Fruit fly (Drosophila melanogaster) whole organism, embryonic: ENCODE results near the gene GluProRS.

ENCODE experiments used
- Asciz ChIP-seq: fragments of 200-800 bp; sonication (Bioruptor generic); optimal IDR thresholded peaks from 2 replicates; lab custom pipeline; 2017; ENCODE audit warnings: missing biosample characterization, mild to moderate bottlenecking, missing genetic modification characterization, missing genetic modification reagents
- Atf-2 ChIP-seq: fragments of 200-800 bp; sonication (Bioruptor generic); optimal IDR thresholded peaks from 2 replicates; lab custom pipeline; 2016; ENCODE audit warnings: missing biosample characterization, missing genetic modification characterization
- CG10321 ChIP-seq: fragments of 200-800 bp; sonication (Bioruptor generic); IDR thresholded peaks from 2 replicates; pipeline ENCODE4 v1.3.6; 2022; ENCODE audit warnings: missing biosample characterization, missing genetic modification characterization
- CG12155 ChIP-seq: fragments of 200-800 bp; sonication (Bioruptor generic); optimal IDR thresholded peaks from 3 replicates; lab custom pipeline; 2016; ENCODE audit warnings: missing biosample characterization, missing genetic modification characterization
- CG14441 ChIP-seq: fragments of 200-800 bp; sonication (Bioruptor generic); IDR thresholded peaks from 2 replicates; pipeline ENCODE4 v1.3.6; 2022; ENCODE audit warnings: missing biosample characterization, missing genetic modification characterization
- CG14710 ChIP-seq: fragments of 200-800 bp; sonication (Bioruptor generic); optimal IDR thresholded peaks from 3 replicates; lab custom pipeline; 2019; ENCODE audit warnings: missing biosample characterization, mild to moderate bottlenecking, missing genetic modification characterization, moderate library complexity
- CG14860 ChIP-seq: fragments of 200-800 bp; sonication (Bioruptor generic); IDR thresholded peaks from 3 replicates; pipeline ENCODE4 v1.3.6; 2022; ENCODE audit warnings: missing biosample characterization, missing genetic modification characterization; ENCODE audit not compliant: partially characterized antibody
- CG14965 ChIP-seq: fragments of 200-800 bp; sonication (Bioruptor generic); optimal IDR thresholded peaks from 2 replicates; lab custom pipeline; 2016; ENCODE audit warnings: missing biosample characterization, missing genetic modification characterization, borderline replicate concordance
- CG1647 ChIP-seq: fragments of 200-800 bp; sonication (Bioruptor generic); optimal IDR thresholded peaks from 3 replicates; lab custom pipeline; 2016; ENCODE audit warnings: missing biosample characterization, missing genetic modification characterization
- CG16779 ChIP-seq: fragments of 200-800 bp; sonication (Bioruptor generic); IDR thresholded peaks from 2 replicates; pipeline ENCODE4 v1.3.6; 2022; ENCODE audit warnings: missing biosample characterization, missing genetic modification characterization
- CG2199 ChIP-seq: fragments of 200-800 bp; sonication (Bioruptor generic); IDR thresholded peaks from 3 replicates; pipeline ENCODE4 v1.3.6; 2022; ENCODE audit warnings: missing biosample characterization, missing genetic modification characterization
- CG2678 ChIP-seq: fragments of 200-800 bp; sonication (Bioruptor generic); optimal IDR thresholded peaks from 3 replicates; lab custom pipeline; 2019; ENCODE audit warnings: missing biosample characterization, mild to moderate bottlenecking, missing genetic modification characterization, moderate library complexity
- CG31224 ChIP-seq: fragments of 200-800 bp; sonication (Bioruptor generic); IDR thresholded peaks from 2 replicates; pipeline ENCODE4 v1.3.6; 2022; ENCODE audit warnings: missing biosample characterization, missing genetic modification characterization
- CG6254 ChIP-seq: fragments of 200-800 bp; sonication (Bioruptor generic); optimal IDR thresholded peaks from 3 replicates; lab custom pipeline; 2017; ENCODE audit warnings: mild to moderate bottlenecking, missing biosample characterization, missing genetic modification reagents, missing genetic modification characterization
- CG8924 ChIP-seq: fragments of 200-800 bp; optimal IDR thresholded peaks from 3 replicates; lab custom pipeline; 2019; ENCODE audit warnings: missing biosample characterization, mild to moderate bottlenecking, missing genetic modification characterization, moderate library complexity
- CG9727 ChIP-seq: fragments of 200-800 bp; sonication (Bioruptor generic); optimal IDR thresholded peaks from 3 replicates; lab custom pipeline; 2017; ENCODE audit warnings: missing biosample characterization, mild to moderate bottlenecking, missing genetic modification characterization
- CG9797 ChIP-seq: fragments of 200-800 bp; sonication (Bioruptor generic); optimal IDR thresholded peaks from 3 replicates; lab custom pipeline; 2018; ENCODE audit warnings: missing biosample characterization, mild to moderate bottlenecking, missing genetic modification characterization
- CkIIα-i1 ChIP-seq: fragments of 200-800 bp; sonication (Bioruptor generic); IDR thresholded peaks from 2 replicates; pipeline ENCODE4 v1.3.6; 2022; ENCODE audit warnings: missing biosample characterization, missing genetic modification characterization
- Dfd ChIP-seq, 2 experiments: fragments of >200 bp; optimal IDR thresholded peaks; 2 replicates each; lab custom pipeline; 2017; ENCODE audit warnings: missing biosample characterization in 2 of 2, missing genetic modification characterization in 2 of 2
- Hey ChIP-seq: fragments of 200-800 bp; sonication (Bioruptor generic); optimal IDR thresholded peaks from 3 replicates; lab custom pipeline; 2018; ENCODE audit warnings: missing biosample characterization, mild to moderate bottlenecking, missing genetic modification characterization
- Max ChIP-seq: fragments of 200-800 bp; sonication (Bioruptor generic); optimal IDR thresholded peaks from 2 replicates; lab custom pipeline; 2016; ENCODE audit warnings: missing biosample characterization, mild to moderate bottlenecking, missing genetic modification characterization
- NC2β ChIP-seq: fragments of 200-800 bp; sonication (Bioruptor generic); optimal IDR thresholded peaks from 2 replicates; lab custom pipeline; 2016; ENCODE audit warnings: missing biosample characterization, missing genetic modification characterization
- NFAT ChIP-seq: fragments of 200-800 bp; sonication (Bioruptor generic); IDR thresholded peaks from 2 replicates; pipeline ENCODE4 v1.3.6; 2022; ENCODE audit warnings: missing biosample characterization, missing genetic modification characterization
- Neu2 ChIP-seq: fragments of 200-800 bp; sonication (Bioruptor generic); optimal IDR thresholded peaks from 3 replicates; lab custom pipeline; 2016; ENCODE audit warnings: missing biosample characterization, missing genetic modification characterization, borderline replicate concordance
- Oaz ChIP-seq: fragments of 200-800 bp; sonication (Bioruptor generic); IDR thresholded peaks from 2 replicates; pipeline ENCODE4 v1.3.6; 2022; ENCODE audit warnings: missing biosample characterization, missing genetic modification characterization
- PHDP ChIP-seq: fragments of 200-800 bp; sonication (Bioruptor generic); optimal IDR thresholded peaks from 3 replicates; lab custom pipeline; 2018; ENCODE audit warnings: missing biosample characterization, mild to moderate bottlenecking, missing genetic modification characterization, moderate library complexity
- Ptx1 ChIP-seq: fragments of 200-800 bp; sonication (Bioruptor generic); IDR thresholded peaks from 2 replicates; pipeline ENCODE4 v1.3.6; 2022; ENCODE audit warnings: missing biosample characterization, missing genetic modification characterization
- Rx ChIP-seq: fragments of 200-800 bp; sonication (Bioruptor generic); IDR thresholded peaks from 2 replicates; pipeline ENCODE4 v1.3.6; 2022; ENCODE audit warnings: missing biosample characterization, missing genetic modification characterization
- Taf1 ChIP-seq: fragments of 200-800 bp; sonication (Bioruptor generic); IDR thresholded peaks from 2 replicates; pipeline ENCODE4 v1.3.6; 2022; ENCODE audit warnings: missing biosample characterization, missing genetic modification characterization
- Usf ChIP-seq: fragments of 200-800 bp; sonication (Bioruptor generic); optimal IDR thresholded peaks from 2 replicates; lab custom pipeline; 2017; ENCODE audit warnings: missing genotype, missing biosample characterization, missing genetic modification characterization
- Xbp1 ChIP-seq: fragments of 200-800 bp; sonication (Bioruptor generic); optimal IDR thresholded peaks from 3 replicates; lab custom pipeline; 2016; ENCODE audit warnings: missing biosample characterization, mild to moderate bottlenecking, missing genetic modification characterization
- YL-1 ChIP-seq: fragments of 200-800 bp; sonication (Bioruptor generic); optimal IDR thresholded peaks from 3 replicates; lab custom pipeline; 2017; ENCODE audit warnings: missing biosample characterization, mild to moderate bottlenecking, missing genetic modification characterization
- bsh ChIP-seq, 2 experiments: fragments of 200-800 bp; sonication (Bioruptor generic); optimal IDR thresholded peaks; 2 replicates each; lab custom pipeline; 2017 to 2018; ENCODE audit warnings: mild to moderate bottlenecking in 2 of 2, missing biosample characterization in 2 of 2, missing genetic modification characterization in 2 of 2, moderate library complexity in 1 of 2
- danr ChIP-seq: fragments of 200-800 bp; sonication (Bioruptor generic); IDR thresholded peaks from 2 replicates; pipeline ENCODE4 v1.3.6; 2022; ENCODE audit warnings: missing biosample characterization, missing genetic modification characterization
- dmrt11E ChIP-seq: fragments of 200-800 bp; sonication (Bioruptor generic); optimal IDR thresholded peaks from 3 replicates; lab custom pipeline; 2018; ENCODE audit warnings: missing biosample characterization, mild to moderate bottlenecking, missing genetic modification characterization, moderate library complexity
- dysf ChIP-seq: fragments of 200-800 bp; sonication (Bioruptor generic); IDR thresholded peaks from 3 replicates; pipeline ENCODE4 v1.3.6; 2022; ENCODE audit warnings: missing biosample characterization, missing genetic modification characterization
- eve ChIP-seq, 2 experiments: fragments of >200 bp; optimal IDR thresholded peaks; 2 replicates each; lab custom pipeline; 2017; ENCODE audit warnings: missing biosample characterization in 2 of 2, missing genetic modification characterization in 2 of 2
- gem ChIP-seq: fragments of 200-800 bp; sonication (Bioruptor generic); optimal IDR thresholded peaks from 2 replicates; lab custom pipeline; 2019; ENCODE audit warnings: missing biosample characterization, mild to moderate bottlenecking, missing genetic modification characterization, moderate library complexity
- gsb-n ChIP-seq: fragments of 200-800 bp; sonication (Bioruptor generic); optimal IDR thresholded peaks from 3 replicates; lab custom pipeline; 2018; ENCODE audit warnings: missing biosample characterization, mild to moderate bottlenecking, missing genetic modification characterization
- h ChIP-seq: fragments of >200 bp; optimal IDR thresholded peaks from 2 replicates; lab custom pipeline; 2017
- ind ChIP-seq: fragments of 200-800 bp; sonication (Bioruptor generic); optimal IDR thresholded peaks from 3 replicates; lab custom pipeline; 2016; ENCODE audit warnings: missing biosample characterization, missing genetic modification characterization
- lab ChIP-seq: fragments of 200-800 bp; sonication (Bioruptor generic); optimal IDR thresholded peaks from 3 replicates; lab custom pipeline; 2017; ENCODE audit warnings: missing biosample characterization, missing genetic modification characterization, mild to moderate bottlenecking, moderate library complexity, missing genetic modification reagents
- lbe ChIP-seq: fragments of 200-800 bp; sonication (Bioruptor generic); optimal IDR thresholded peaks from 2 replicates; lab custom pipeline; 2016; ENCODE audit warnings: missing biosample characterization, mild to moderate bottlenecking, missing genetic modification characterization
- lmd ChIP-seq: fragments of 200-800 bp; sonication (Bioruptor generic); IDR thresholded peaks from 2 replicates; pipeline ENCODE4 v1.3.6; 2022; ENCODE audit warnings: missing biosample characterization, missing genetic modification characterization
- mam ChIP-seq: fragments of 200-800 bp; sonication (Bioruptor generic); optimal IDR thresholded peaks from 3 replicates; lab custom pipeline; 2016; ENCODE audit warnings: missing biosample characterization, missing genetic modification characterization
- nerfin-2 ChIP-seq: fragments of 200-800 bp; sonication (Bioruptor generic); IDR thresholded peaks from 2 replicates; pipeline ENCODE4 v1.3.6; 2022; ENCODE audit warnings: missing biosample characterization, missing genetic modification characterization; ENCODE audit not compliant: partially characterized antibody
- nmo ChIP-seq: fragments of 200-800 bp; sonication (Bioruptor generic); optimal IDR thresholded peaks from 2 replicates; lab custom pipeline; 2018; ENCODE audit warnings: missing biosample characterization, mild to moderate bottlenecking, missing genetic modification characterization, moderate library complexity
- schlank ChIP-seq: fragments of 200-800 bp; sonication (Bioruptor generic); optimal IDR thresholded peaks from 2 replicates; lab custom pipeline; 2018; ENCODE audit warnings: missing biosample characterization, mild to moderate bottlenecking, missing genetic modification characterization
- sisA ChIP-seq: fragments of 200-800 bp; sonication (Bioruptor generic); IDR thresholded peaks from 2 replicates; pipeline ENCODE4 v1.3.6; 2022; ENCODE audit warnings: missing biosample characterization, missing genetic modification characterization
- ssp ChIP-seq: fragments of 200-800 bp; sonication (Bioruptor generic); IDR thresholded peaks from 2 replicates; pipeline ENCODE4 v1.3.6; 2022; ENCODE audit warnings: missing biosample characterization, missing genetic modification characterization
- tio ChIP-seq: fragments of 200-800 bp; sonication (Bioruptor generic); optimal IDR thresholded peaks from 2 replicates; lab custom pipeline; 2017; ENCODE audit warnings: missing biosample characterization, missing genetic modification characterization, inconsistent platforms
- vvl ChIP-seq: fragments of 200-800 bp; sonication (Bioruptor generic); IDR thresholded peaks from 2 replicates; pipeline ENCODE4 v1.3.6; 2022; ENCODE audit warnings: missing biosample characterization, missing genetic modification characterization

Gene GluProRS

DNA sequence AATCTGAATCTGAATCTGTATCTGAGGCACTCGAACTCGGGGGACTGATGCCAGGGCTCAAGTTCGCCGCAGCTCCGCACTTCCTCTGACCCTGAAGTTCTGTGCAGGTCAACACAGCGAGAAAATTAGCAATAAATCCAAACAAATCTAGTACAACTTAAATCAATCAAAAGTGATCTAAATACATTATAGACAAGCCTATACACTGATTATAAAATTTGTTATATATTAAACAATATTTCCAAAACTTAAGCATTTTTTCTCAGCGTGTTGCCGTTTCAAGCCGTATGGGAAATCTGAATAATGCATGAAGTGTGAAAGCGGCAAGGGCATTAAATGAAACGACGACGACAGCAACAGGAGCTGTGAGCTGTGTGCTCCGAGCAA, 43.2 kb downstream of the GluProRS start (continued):
- TF ChIP-seq CG6254, result peak; percentile 2
- TF ChIP-seq CG8924 (tag; lab: Kevin White, UChicago), result peak; percentile 8
- peak; percentile 29; the same call in 1 of the 2 replicates for TF ChIP-seq CG31224 (GFP tag; lab: Robert Waterston, UW)
- no peak for TF ChIP-seq gsb-n (tag; lab: Kevin White, UChicago)
- TF ChIP-seq nmo, result peak; percentile 11
- TF ChIP-seq gem, result peak; percentile 63
- no peak for TF ChIP-seq eve (GFP tag; optimal IDR thresholded peaks at IDR 0.05; lab: Kevin White, UChicago)
- TF ChIP-seq nerfin-2, result no peak
- no peak for TF ChIP-seq CG10321 (GFP tag; lab: Robert Waterston, UW)
- TF ChIP-seq Neu2, result no peak
- no peak for TF ChIP-seq CG9797 (GFP tag; lab: Kevin White, UChicago)
- TF ChIP-seq NC2β (GFP tag; lab: Kevin White, UChicago), result no peak
- no peak for TF ChIP-seq Oaz (GFP tag; lab: Robert Waterston, UW)
- 0 out of 2 replicates have a peak, but pooled peaks have one; percentile 27 for TF ChIP-seq Taf1 (GFP tag; lab: Robert Waterston, UW)
- TF ChIP-seq dmrt11E (tag; lab: Kevin White, UChicago), result no peak
- peak; percentile 93 for TF ChIP-seq lbe (GFP tag; lab: Kevin White, UChicago)
- peak; percentile 21 for TF ChIP-seq Asciz
- TF ChIP-seq CG2199 (GFP tag; lab: Robert Waterston, UW), result no peak
- no peak for TF ChIP-seq schlank (tag; lab: Kevin White, UChicago)
- peak; percentile 54 for TF ChIP-seq Ptx1 (GFP tag; lab: Robert Waterston, UW)
- TF ChIP-seq dysf (GFP tag; lab: Robert Waterston, UW), result peak; percentile 36; the same call in 2 of the 3 replicates
- TF ChIP-seq CG2678 (tag; lab: Kevin White, UChicago), result peak; percentile 53
- no peak for TF ChIP-seq Hey
- no peak for TF ChIP-seq Usf (GFP tag; lab: Kevin White, UChicago)
- TF ChIP-seq lmd (GFP tag; lab: Robert Waterston, UW), result peak; percentile 54
- TF ChIP-seq ind, result peak; percentile 54
- peak; percentile 27 for TF ChIP-seq tio (GFP tag; lab: Kevin White, UChicago)
- TF ChIP-seq CG12155 (GFP tag; lab: Kevin White, UChicago), result peak; percentile 3
- no peak for TF ChIP-seq Max (GFP tag; lab: Kevin White, UChicago)
- no peak for TF ChIP-seq CG14860
- no peak for TF ChIP-seq YL-1 (GFP tag; lab: Kevin White, UChicago)
- peak; percentile 5 for TF ChIP-seq PHDP (tag; lab: Kevin White, UChicago)
- TF ChIP-seq lab (GFP tag; lab: Kevin White, UChicago), result peak; percentile 50
- no peak for TF ChIP-seq CG14965 (GFP tag; lab: Kevin White, UChicago)
- no peak for TF ChIP-seq CG16779 (GFP tag; lab: Robert Waterston, UW)
- no peak for TF ChIP-seq danr
- no peak for TF ChIP-seq Atf-2
- TF ChIP-seq ssp (GFP tag; lab: Robert Waterston, UW), result peak; percentile 10; the same call in 1 of the 2 replicates
- TF ChIP-seq Xbp1 (GFP tag; lab: Kevin White, UChicago), result peak; percentile 26
- TF ChIP-seq NFAT (GFP tag; lab: Robert Waterston, UW), result no peak
- peak; percentile 26 for TF ChIP-seq CG9727 (GFP tag; lab: Kevin White, UChicago)
- peak; percentile 19; the same call in 1 of the 2 replicates for TF ChIP-seq sisA (GFP tag; lab: Robert Waterston, UW)
- TF ChIP-seq CG14441 (GFP tag; lab: Robert Waterston, UW), result peak; percentile 51
- no peak for TF ChIP-seq h (lab: Kevin White, UChicago)
- TF ChIP-seq Rx, result no peak
- TF ChIP-seq bsh (GFP tag; optimal IDR thresholded peaks at IDR 0.05; lab: Kevin White, UChicago), result peak; percentile 38 to 66
- no peak for TF ChIP-seq CG1647 (GFP tag; lab: Kevin White, UChicago)
- TF ChIP-seq CkIIα-i1, result 0 out of 2 replicates have a peak, but pooled peaks have one; percentile 19
- no peak for TF ChIP-seq mam (GFP tag; lab: Kevin White, UChicago)
- TF ChIP-seq Dfd (GFP tag; optimal IDR thresholded peaks at IDR 0.05; lab: Kevin White, UChicago), result no peak
- peak; percentile 65 for TF ChIP-seq vvl (GFP tag; lab: Robert Waterston, UW)
- no peak for TF ChIP-seq CG14710
